Fruit fly (Drosophila melanogaster): ENCODE data around the gene CG42233.

Gene CG42233

DNA sequence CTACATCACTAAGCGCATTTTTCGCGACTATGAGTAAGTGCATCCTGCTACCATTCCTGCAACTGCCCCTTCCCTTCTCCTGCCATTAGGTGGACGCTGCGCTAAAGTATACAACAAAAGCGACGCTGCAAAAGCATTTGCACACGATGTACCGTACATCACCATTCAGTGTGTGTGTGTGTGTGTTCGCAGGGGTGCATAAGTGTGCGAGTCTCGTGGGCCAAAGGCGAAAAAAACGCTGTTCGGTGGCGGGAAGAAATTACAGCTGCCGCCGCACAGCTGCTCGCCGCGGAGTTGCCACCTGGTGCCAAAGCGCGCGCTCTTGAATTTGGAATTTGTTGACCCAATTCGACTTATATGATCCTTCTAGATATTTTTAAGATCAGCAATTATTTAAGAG lies 10.6 kb downstream of the CG42233 start:
- TF ChIP-seq Sin3A (optimal IDR thresholded peaks at IDR 0.05) (no peak), psq (optimal IDR thresholded peaks at IDR 0.05) (no peak), insv (optimal IDR thresholded peaks at IDR 0.05) (no peak), ttk (optimal IDR thresholded peaks at IDR 0.05) (no peak), Myc (optimal IDR thresholded peaks at IDR 0.05) (no peak), h (optimal IDR thresholded peaks at IDR 0.05) (no peak)

DNA sequence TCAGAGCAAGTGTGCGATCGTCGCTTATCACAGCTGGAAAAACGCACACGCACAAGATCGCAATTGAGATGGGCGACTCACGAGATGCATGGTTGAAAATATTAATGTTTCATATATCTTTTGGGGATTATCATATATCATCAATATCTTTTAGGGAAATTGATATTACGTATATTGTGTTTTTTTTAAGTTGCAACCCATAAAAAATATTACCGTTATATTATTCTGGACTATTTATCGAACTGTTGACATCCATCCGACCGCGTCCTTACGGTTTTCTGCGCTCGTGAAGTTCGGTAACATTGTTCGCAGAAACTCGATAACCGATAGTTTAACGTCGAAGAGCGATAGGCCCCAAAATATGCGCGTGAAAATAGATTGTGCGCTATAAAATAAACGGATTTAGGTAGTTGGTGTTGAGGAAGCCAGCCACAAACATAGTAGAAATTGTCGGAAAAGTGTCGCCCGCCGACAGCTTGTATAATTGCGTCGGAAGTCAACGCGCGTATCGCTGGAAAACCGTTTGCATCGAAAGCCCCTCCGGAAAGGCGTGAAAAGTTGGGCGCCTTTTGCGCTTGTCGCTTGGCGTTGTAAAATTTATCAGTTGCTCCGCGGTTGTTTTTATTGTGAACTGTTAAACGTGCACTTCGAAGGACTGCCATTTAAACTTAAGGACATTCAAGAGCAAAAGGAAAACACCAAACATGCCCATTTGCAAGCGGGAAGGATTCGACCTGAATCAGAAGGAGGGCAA lies 11.2 kb downstream of the CG42233 start, which contains the start of the genes Mccc1 and Acf:
Gene Mccc1, minus strand, starts transcription at position 244 of the 754 bp plus-strand sequence.
Gene Acf, plus strand, starts transcription at position 318 of the 754 bp plus-strand sequence.
- TF ChIP-seq h (optimal IDR thresholded peaks at IDR 0.05) (no peak), psq (optimal IDR thresholded peaks at IDR 0.05) (no peak), insv (optimal IDR thresholded peaks at IDR 0.05) (no peak), Sin3A (optimal IDR thresholded peaks at IDR 0.05) (no peak)

DNA sequence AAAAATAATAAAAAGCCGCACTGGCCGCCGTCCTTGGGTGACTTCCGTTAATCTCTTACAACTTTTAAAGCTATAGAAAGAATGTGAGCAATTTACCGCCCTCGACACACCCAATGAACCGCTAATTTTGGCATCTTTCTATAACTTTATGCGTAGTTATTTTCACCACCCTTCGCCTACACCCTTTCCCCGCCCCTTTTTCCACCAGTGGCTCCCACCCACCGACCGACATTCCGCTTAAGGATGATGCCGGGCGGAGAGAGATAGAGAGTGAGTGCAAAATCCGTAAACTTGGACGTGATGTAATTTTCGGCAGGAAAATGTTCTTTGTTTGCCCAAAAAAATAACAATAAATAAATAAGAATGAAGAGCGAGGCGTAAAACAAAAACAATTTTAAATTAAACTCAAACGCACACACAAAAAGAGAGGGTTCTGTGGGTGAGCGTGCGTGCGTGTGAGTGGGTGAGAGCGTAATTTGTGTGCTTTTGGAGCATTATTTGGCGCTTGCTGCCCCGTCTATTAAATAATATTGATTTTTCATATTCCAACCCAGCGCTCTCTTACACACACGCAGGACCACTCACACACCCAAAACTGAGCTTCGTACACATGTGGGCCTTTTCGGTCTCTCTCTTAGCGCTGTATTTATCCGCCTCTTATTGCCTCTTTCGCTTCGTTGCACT lies 27.5 kb downstream of the CG42233 start:
- TF ChIP-seq Myc (optimal IDR thresholded peaks at IDR 0.05) (no peak), ttk (optimal IDR thresholded peaks at IDR 0.05) (no peak), psq (optimal IDR thresholded peaks at IDR 0.05) (no peak), Sin3A (optimal IDR thresholded peaks at IDR 0.05) (no peak), insv (optimal IDR thresholded peaks at IDR 0.05) (no peak)

DNA sequence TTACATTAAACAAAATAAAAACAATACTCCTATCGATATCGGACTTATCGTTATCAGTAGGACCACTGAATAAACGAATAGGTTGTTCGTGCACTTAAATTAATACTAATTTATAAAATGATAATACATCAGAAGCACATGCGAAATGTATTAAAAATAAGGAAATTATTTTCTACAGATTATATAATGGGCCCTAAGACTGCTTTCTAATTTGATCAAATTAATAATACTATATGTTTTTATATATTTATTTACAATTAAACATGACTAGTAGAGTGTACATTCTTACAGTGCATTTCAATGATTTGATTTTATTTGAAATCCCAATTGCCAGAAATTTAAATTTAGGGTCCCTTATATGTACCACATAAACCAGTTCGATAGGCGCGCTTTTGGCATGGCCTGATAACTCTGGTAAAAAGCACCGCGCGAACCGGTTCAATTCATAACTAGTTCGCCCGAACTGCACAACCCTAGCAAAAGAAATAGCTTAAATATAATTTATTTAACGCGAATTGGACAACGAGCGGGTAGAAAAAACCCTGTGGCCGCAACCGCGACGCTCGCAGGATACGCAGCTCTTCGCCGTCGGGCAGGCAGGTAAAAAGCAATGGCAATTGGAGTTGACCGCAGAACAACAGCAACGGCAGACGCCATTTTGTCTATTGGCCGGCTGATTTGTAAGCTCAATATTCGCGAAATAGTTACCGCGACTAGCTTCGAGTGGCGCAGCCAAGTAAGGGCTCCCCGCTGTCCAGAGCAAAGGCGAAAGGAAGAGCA lies 28.3 kb downstream of the CG42233 start, which contains the start of the genes CG2126 and faf:
Gene CG2126, minus strand, starts transcription at position 70 of the 780 bp plus-strand sequence.
Gene faf, plus strand, starts transcription at position 438 of the 780 bp plus-strand sequence.
- TF ChIP-seq psq (optimal IDR thresholded peaks at IDR 0.05) (no peak), insv (optimal IDR thresholded peaks at IDR 0.05) (no peak), Sin3A (optimal IDR thresholded peaks at IDR 0.05) (no peak), h (optimal IDR thresholded peaks at IDR 0.05) (no peak), Myc (optimal IDR thresholded peaks at IDR 0.05) (no peak), ttk (optimal IDR thresholded peaks at IDR 0.05) (no peak)

- TF ChIP-seq Sin3A (optimal IDR thresholded peaks at IDR 0.05) (no peak), psq (optimal IDR thresholded peaks at IDR 0.05) (no peak), Myc (optimal IDR thresholded peaks at IDR 0.05) (no peak), insv (optimal IDR thresholded peaks at IDR 0.05) (no peak), ttk (optimal IDR thresholded peaks at IDR 0.05) (no peak), h (optimal IDR thresholded peaks at IDR 0.05) (no peak)
These were observed 33.1 kb downstream of the CG42233 start, which contains the start of the genes betaGlu and sip3 for dm6 chr3R:31771790-31772576. TSS of gene betaGlu (minus strand) at chr3R:31771848. TSS of gene sip3 (plus strand) at chr3R:31772219.

- TF ChIP-seq psq (optimal IDR thresholded peaks at IDR 0.05): no peak
- no peak for TF ChIP-seq insv (optimal IDR thresholded peaks at IDR 0.05)
- TF ChIP-seq ttk (optimal IDR thresholded peaks at IDR 0.05): no peak
- TF ChIP-seq Myc (optimal IDR thresholded peaks at IDR 0.05): no peak
- TF ChIP-seq Sin3A (optimal IDR thresholded peaks at IDR 0.05): no peak
- TF ChIP-seq h (optimal IDR thresholded peaks at IDR 0.05): no peak
These were observed 36.9 kb downstream of the CG42233 start for dm6 chr3R:31768198-31768597.

DNA sequence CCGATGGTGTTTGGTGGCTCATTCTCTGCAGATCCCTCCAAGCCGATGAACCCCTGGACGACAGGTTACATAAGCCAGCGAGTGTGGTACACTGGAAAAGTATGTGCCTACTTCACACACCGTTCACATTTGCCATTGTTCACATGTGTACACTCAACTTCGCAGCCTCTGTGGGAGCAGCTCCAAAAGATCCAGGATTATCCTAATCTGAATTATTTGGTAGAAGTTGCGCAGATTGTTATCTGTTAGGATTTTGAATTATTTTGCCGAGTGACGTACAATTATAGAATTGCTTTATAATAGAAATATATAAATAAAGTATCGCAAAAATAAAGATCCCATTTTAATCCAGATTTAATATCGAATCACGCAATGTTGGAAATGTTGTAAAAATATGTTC lies 37.5 kb downstream of the CG42233 start:
- TF ChIP-seq insv (optimal IDR thresholded peaks at IDR 0.05) (no peak), Sin3A (optimal IDR thresholded peaks at IDR 0.05) (no peak), Myc (optimal IDR thresholded peaks at IDR 0.05) (no peak), ttk (optimal IDR thresholded peaks at IDR 0.05) (no peak), h (optimal IDR thresholded peaks at IDR 0.05) (no peak), psq (optimal IDR thresholded peaks at IDR 0.05) (no peak)

- TF ChIP-seq ttk (optimal IDR thresholded peaks at IDR 0.05) (no peak), psq (optimal IDR thresholded peaks at IDR 0.05) (no peak), h (optimal IDR thresholded peaks at IDR 0.05) (no peak), insv (optimal IDR thresholded peaks at IDR 0.05) (no peak), Myc (optimal IDR thresholded peaks at IDR 0.05) (no peak), Sin3A (optimal IDR thresholded peaks at IDR 0.05) (no peak)
These were observed 39.9 kb downstream of the CG42233 start for dm6 chr3R:31765145-31765544.

- TF ChIP-seq insv (optimal IDR thresholded peaks at IDR 0.05) (no peak), Sin3A (optimal IDR thresholded peaks at IDR 0.05) (no peak), psq (optimal IDR thresholded peaks at IDR 0.05) (no peak), ttk (optimal IDR thresholded peaks at IDR 0.05) (no peak), Myc (optimal IDR thresholded peaks at IDR 0.05) (no peak), h (optimal IDR thresholded peaks at IDR 0.05) (no peak)
These were observed 40.4 kb downstream of the CG42233 start, which contains the start of gene CG2150 for dm6 chr3R:31764672-31765071. TSS of gene CG2150 (minus strand) at chr3R:31764772.

DNA sequence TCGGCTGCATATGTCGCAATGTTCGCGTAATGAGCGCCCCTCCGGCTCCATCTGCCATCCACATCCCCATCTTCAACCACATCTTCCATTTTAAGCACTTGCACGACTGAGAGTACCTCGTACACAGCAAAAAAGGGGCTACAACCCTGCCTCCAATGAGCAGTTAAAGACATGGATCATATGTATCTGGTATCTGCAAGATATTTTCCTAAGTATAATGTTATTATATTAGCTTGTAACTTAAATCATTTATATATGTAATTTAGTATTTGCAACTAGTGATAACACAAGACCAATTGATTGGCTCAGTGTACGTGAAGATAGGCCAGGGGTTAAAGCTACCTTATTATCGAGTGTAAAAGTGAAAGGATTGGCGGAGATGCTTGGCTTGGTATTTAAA lies 42.4 kb downstream of the CG42233 start:
- TF ChIP-seq h (optimal IDR thresholded peaks at IDR 0.05) (no peak), psq (optimal IDR thresholded peaks at IDR 0.05) (no peak), Sin3A (optimal IDR thresholded peaks at IDR 0.05) (no peak), Myc (optimal IDR thresholded peaks at IDR 0.05) (no peak), insv (optimal IDR thresholded peaks at IDR 0.05) (no peak), ttk (optimal IDR thresholded peaks at IDR 0.05) (no peak)

DNA sequence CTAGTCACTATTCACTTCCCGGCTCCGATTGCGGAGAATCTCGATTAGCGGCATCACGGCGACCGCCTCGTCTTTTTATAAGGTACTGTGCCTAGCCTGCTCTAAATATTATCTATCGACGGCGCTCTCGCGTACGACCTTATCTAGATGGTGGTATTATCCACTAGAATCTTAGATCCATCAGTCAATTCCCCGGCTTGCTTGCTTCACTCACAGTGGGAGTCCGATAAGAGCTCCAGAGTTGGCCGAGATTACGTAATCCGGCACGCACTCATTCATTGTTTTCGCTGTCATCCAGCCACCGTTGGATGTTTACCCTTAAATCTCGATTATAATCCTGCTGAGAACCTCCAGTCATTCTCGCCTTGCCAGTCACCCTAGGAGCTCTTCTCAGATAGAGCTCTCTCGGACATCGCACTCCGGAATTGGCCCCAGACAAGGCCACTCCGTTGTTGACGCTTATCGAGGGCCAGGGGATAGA lies 43.5 kb downstream of the CG42233 start, which contains the start of gene Smvt:
Gene Smvt, minus strand, starts transcription at position 51 of the 481 bp plus-strand sequence.
- TF ChIP-seq Myc (optimal IDR thresholded peaks at IDR 0.05) (no peak), insv (optimal IDR thresholded peaks at IDR 0.05) (no peak), h (optimal IDR thresholded peaks at IDR 0.05) (no peak), ttk (optimal IDR thresholded peaks at IDR 0.05) (no peak), psq (optimal IDR thresholded peaks at IDR 0.05) (no peak), Sin3A (optimal IDR thresholded peaks at IDR 0.05) (no peak)

Measured in Kc167 (cell line).